Worm (Caenorhabditis elegans): Measurements from ENCODE around the gene gyf-1.

The gyf-1 gene

ce11 chrII:6713832-6714342 is 29.9 kb downstream of the gyf-1 start, which contains the start of gene dpy-2:
dpy-2 (plus strand) TSS chrII:6714292.
- peak; percentile 99 for TF ChIP-seq blmp-1 (tag; optimal IDR thresholded peaks at IDR 0.05)
- TF ChIP-seq unc-62 (GFP tag; optimal IDR thresholded peaks at IDR 0.05) = no peak
- peak in 1 of 6 experiments; percentile 11 for TF ChIP-seq elt-3 (tag; optimal IDR thresholded peaks at IDR 0.05)
- no peak for TF ChIP-seq lin-15B (tag; optimal IDR thresholded peaks at IDR 0.05)
- TF ChIP-seq pax-3 (tag; optimal IDR thresholded peaks at IDR 0.05) = no peak

ce11 chrII:6715853-6716252 is 31.8 kb downstream of the gyf-1 start:
- TF ChIP-seq zip-4 (GFP tag; optimal IDR thresholded peaks at IDR 0.05) = no peak
- TF ChIP-seq ama-1 (optimal IDR thresholded peaks at IDR 0.05) = no peak
- peak; percentile 86 for TF ChIP-seq blmp-1 (tag; optimal IDR thresholded peaks at IDR 0.05)
- no peak for TF ChIP-seq sptf-1 (tag; optimal IDR thresholded peaks at IDR 0.05)
- TF ChIP-seq C04F5.9 (tag; optimal IDR thresholded peaks at IDR 0.05) = no peak

ce11 chrII:6716638-6717037 is 32.6 kb downstream of the gyf-1 start, which contains the start of the genes T14B4.5 and T14B4.20:
T14B4.5 (plus strand) TSS chrII:6716863.
T14B4.20 (plus strand) TSS chrII:6716901.
- no peak for TF ChIP-seq lin-39 (tag; optimal IDR thresholded peaks at IDR 0.05)
- TF ChIP-seq blmp-1 (tag; optimal IDR thresholded peaks at IDR 0.05) = peak; percentile 80

- TF ChIP-seq jun-1 (tag; optimal IDR thresholded peaks at IDR 0.05) (no peak), fkh-8 (tag; optimal IDR thresholded peaks at IDR 0.05) (no peak), mef-2 (tag; optimal IDR thresholded peaks at IDR 0.05) (no peak), efl-3 (GFP tag; optimal IDR thresholded peaks at IDR 0.05) (no peak), aha-1 (tag; optimal IDR thresholded peaks at IDR 0.05) (no peak), nhr-90 (tag; optimal IDR thresholded peaks at IDR 0.05; ENCODE audit: poor library complexity) (no peak), vab-15 (tag; optimal IDR thresholded peaks at IDR 0.05) (no peak), F16B12.6 (tag; optimal IDR thresholded peaks at IDR 0.05) (no peak), blmp-1 (tag; optimal IDR thresholded peaks at IDR 0.05) (no peak), lin-35 (GFP tag; optimal IDR thresholded peaks at IDR 0.05) (no peak), snpc-4 (tag; optimal IDR thresholded peaks at IDR 0.05) (no peak), grh-1 (GFP tag; IDR thresholded peaks at IDR 0.05) (no peak), zip-4 (GFP tag; optimal IDR thresholded peaks at IDR 0.05) (no peak), ceh-82 (tag; optimal IDR thresholded peaks at IDR 0.05) (no peak)
These were observed 34.2 kb downstream of the gyf-1 start, which contains the start of gene tsp-10 for ce11 chrII:6718221-6718620. tsp-10 (plus strand) TSS chrII:6718586.

- TF ChIP-seq nhr-11 (tag; optimal IDR thresholded peaks at IDR 0.05) (no peak), nhr-84 (tag; optimal IDR thresholded peaks at IDR 0.05) (no peak), ets-5 (GFP tag; IDR thresholded peaks at IDR 0.05) (no peak), lin-13 (GFP tag; optimal IDR thresholded peaks at IDR 0.05) (no peak), fos-1 (tag; optimal IDR thresholded peaks at IDR 0.05) (no peak), snpc-4 (tag; optimal IDR thresholded peaks at IDR 0.05) (no peak), hlh-17 (GFP tag; optimal IDR thresholded peaks at IDR 0.05; ENCODE audit: borderline replicate concordance) (no peak), ceh-63 (GFP tag; optimal IDR thresholded peaks at IDR 0.05) (no peak), nhr-237 (tag; optimal IDR thresholded peaks at IDR 0.05) (no peak), unc-130 (tag; optimal IDR thresholded peaks at IDR 0.05) (no peak), C34B4.2 (tag; optimal IDR thresholded peaks at IDR 0.05) (no peak), isw-1 (GFP tag; IDR thresholded peaks at IDR 0.05) (no peak), mep-1 (tag; optimal IDR thresholded peaks at IDR 0.05) (peak; percentile 1), elt-3 (tag; optimal IDR thresholded peaks at IDR 0.05) (peak in 2 of 6 experiments; percentile 9 to 17), lin-14 (GFP tag; optimal IDR thresholded peaks at IDR 0.05) (peak; percentile 46), unc-62 (GFP tag; optimal IDR thresholded peaks at IDR 0.05) (no peak), lin-35 (GFP tag; optimal IDR thresholded peaks at IDR 0.05) (peak; percentile 13 to 53), hpl-2 (GFP tag; optimal IDR thresholded peaks at IDR 0.05) (no peak), unc-30 (tag; optimal IDR thresholded peaks at IDR 0.05) (no peak), efl-3 (GFP tag; optimal IDR thresholded peaks at IDR 0.05) (no peak), nhr-28 (tag; optimal IDR thresholded peaks at IDR 0.05) (no peak), C04F5.9 (tag; optimal IDR thresholded peaks at IDR 0.05) (no peak), pax-3 (tag; optimal IDR thresholded peaks at IDR 0.05) (no peak), jun-1 (tag; optimal IDR thresholded peaks at IDR 0.05) (no peak), nhr-47 (tag; optimal IDR thresholded peaks at IDR 0.05) (peak; percentile 52), nhr-19 (GFP tag; conservative IDR thresholded peaks at IDR 0.05) (peak; percentile 64), ceh-90 (tag; optimal IDR thresholded peaks at IDR 0.05) (no peak), ceh-88 (GFP tag; IDR thresholded peaks at IDR 0.05) (no peak), lir-3 (tag; optimal IDR thresholded peaks at IDR 0.05; ENCODE audit: poor library complexity) (peak; percentile 25), C16A3.4 (tag; optimal IDR thresholded peaks at IDR 0.05) (no peak)
These were observed 37.5 kb downstream of the gyf-1 start for ce11 chrII:6721581-6721980.

All from whole organism, L1 larva.